Worm (Caenorhabditis elegans) whole organism, L2 larva: ENCODE data around the gene F46B3.7.

ENCODE experiments used
- aly-2 ChIP-seq: fragments of 150-350 bp; optimal IDR thresholded peaks from 2 replicates; lab custom pipeline; 2014; ENCODE audit warnings: missing biosample characterization, missing genetic modification characterization
- ama-1 ChIP-seq: fragments of 150-350 bp; optimal IDR thresholded peaks from 2 replicates; lab custom pipeline; 2018; ENCODE audit warnings: inconsistent platforms
- lsy-2 ChIP-seq, 2 experiments: fragments of 150-350 bp in 1 of 2; sonication (generic microtip) in 1 of 2; optimal IDR thresholded peaks; 2 replicates each; lab custom pipeline; 2014 to 2017; ENCODE audit warnings: missing biosample characterization in 2 of 2, missing genetic modification characterization in 2 of 2
- nhr-12 ChIP-seq: fragments of 150-350 bp; optimal IDR thresholded peaks from 2 replicates; lab custom pipeline; 2014; ENCODE audit warnings: missing biosample characterization, missing genetic modification characterization
- skn-1 ChIP-seq: sonication (generic microtip); optimal IDR thresholded peaks from 2 replicates; lab custom pipeline; 2017; ENCODE audit warnings: missing biosample characterization, missing genetic modification characterization
- sma-9 ChIP-seq, 2 experiments: fragments of 150-350 bp in 1 of 2; sonication (generic microtip) in 1 of 2; optimal IDR thresholded peaks; 2 replicates each; lab custom pipeline; 2014 to 2016; ENCODE audit warnings: missing genetic modification characterization in 2 of 2, mild to moderate bottlenecking in 1 of 2, missing biosample characterization in 1 of 2, missing compliant biosample characterization in 1 of 2, missing genetic modification reagents in 1 of 2, moderate library complexity in 1 of 2
- unc-62 ChIP-seq: fragments of 150-350 bp; optimal IDR thresholded peaks from 2 replicates; lab custom pipeline; 2014; ENCODE audit warnings: missing biosample characterization, missing genetic modification reagents, missing genetic modification characterization

ce11 chrV:20639294-20639693 lies 20.8 kb upstream of the F46B3.7 start, which contains the start of gene srxa-14:
- TF ChIP-seq lsy-2 (tag; optimal IDR thresholded peaks at IDR 0.05; lab: Kevin White, UChicago) (no peak), aly-2 (no peak), sma-9 (GFP tag; optimal IDR thresholded peaks at IDR 0.05; lab: Kevin White, UChicago) (no peak), sma-9 (tag; optimal IDR thresholded peaks at IDR 0.05; lab: Kevin White, UChicago) (no peak), nhr-12 (tag; lab: Kevin White, UChicago) (no peak), ama-1 (lab: Kevin White, UChicago) (no peak), skn-1 (tag; lab: Kevin White, UChicago) (no peak), unc-62 (GFP tag; lab: Kevin White, UChicago) (no peak)
